Worm (Caenorhabditis elegans): Measurements from ENCODE around the gene orc-1.
A peak's percentile ranks its signal among the peaks of the same experiment; 100 is the strongest.

orc-1 gene

DNA sequence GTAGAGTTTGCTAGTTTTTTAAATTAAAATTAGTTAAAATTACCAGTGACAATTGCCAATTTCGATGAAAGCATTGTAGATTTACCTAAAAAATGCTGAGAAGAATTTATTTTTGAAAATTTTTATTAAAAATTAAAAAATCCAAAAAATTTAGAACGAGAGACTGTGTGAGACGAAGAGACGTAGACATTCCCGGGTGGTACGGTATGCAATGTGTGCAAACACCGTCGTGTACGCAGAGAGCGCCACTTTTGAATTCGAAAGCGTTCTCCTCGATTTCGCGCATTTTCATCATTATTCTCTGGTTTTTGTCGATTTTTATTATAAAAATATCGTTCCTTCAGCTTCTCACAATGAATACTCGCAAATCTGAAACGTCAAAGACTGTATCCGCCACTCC lies at the start of gene orc-1, which contains the start of gene dhs-11:
orc-1 (plus strand) TSS at position 349 of the 400 bp plus-strand sequence.
dhs-11 (minus strand) TSS at position 85 of the 400 bp plus-strand sequence.
- no peak for TF ChIP-seq nhr-77 (tag; optimal IDR thresholded peaks at IDR 0.05)
- TF ChIP-seq mxl-3 (GFP tag; optimal IDR thresholded peaks at IDR 0.05): no peak
- peak; percentile 32 for TF ChIP-seq unc-130 (GFP tag; optimal IDR thresholded peaks at IDR 0.05)
- peak; percentile 69 to 99 for TF ChIP-seq lsy-2 (tag; optimal IDR thresholded peaks at IDR 0.05)
- no peak for TF ChIP-seq T20F7.1 (GFP tag; optimal IDR thresholded peaks at IDR 0.05)
- no peak for TF ChIP-seq nhr-11 (tag; optimal IDR thresholded peaks at IDR 0.05)
- peak; percentile 9 for TF ChIP-seq nhr-28 (tag; optimal IDR thresholded peaks at IDR 0.05)
- TF ChIP-seq nhr-6 (tag; optimal IDR thresholded peaks at IDR 0.05): peak; percentile 47
- no peak for TF ChIP-seq lim-7 (GFP tag; IDR thresholded peaks at IDR 0.05)
- no peak for TF ChIP-seq zip-2 (tag; optimal IDR thresholded peaks at IDR 0.05)
- peak; percentile 89 for TF ChIP-seq dpl-1 (GFP tag; optimal IDR thresholded peaks at IDR 0.05)
- peak; percentile 12 for TF ChIP-seq hlh-30 (tag; optimal IDR thresholded peaks at IDR 0.05; ENCODE audit: insufficient read depth)
- no peak for TF ChIP-seq daf-8 (GFP tag; IDR thresholded peaks at IDR 0.05)
- no peak for TF ChIP-seq nhr-41 (GFP tag; IDR thresholded peaks at IDR 0.05)
- TF ChIP-seq hmg-1.1 (GFP tag; IDR thresholded peaks at IDR 0.05): 0 out of 2 replicates have a peak, but pooled peaks have one; percentile 48
- TF ChIP-seq daf-16 (GFP tag; optimal IDR thresholded peaks at IDR 0.05): no peak
- TF ChIP-seq daf-16 (tag; optimal IDR thresholded peaks at IDR 0.05): peak; percentile 30
- TF ChIP-seq aha-1 (tag): peak; percentile 67
- no peak for TF ChIP-seq T26A8.4 (GFP tag; IDR thresholded peaks at IDR 0.05)
- TF ChIP-seq mes-2 (tag; optimal IDR thresholded peaks at IDR 0.05; ENCODE audit: poor library complexity, severe bottlenecking): peak; percentile 68
- peak; percentile 56 for TF ChIP-seq dve-1 (tag; optimal IDR thresholded peaks at IDR 0.05; ENCODE audit: insufficient read depth)
- TF ChIP-seq lin-38 (GFP tag; IDR thresholded peaks at IDR 0.05): peak; percentile 69
- TF ChIP-seq mep-1 (tag; optimal IDR thresholded peaks at IDR 0.05): peak; percentile 26

DNA sequence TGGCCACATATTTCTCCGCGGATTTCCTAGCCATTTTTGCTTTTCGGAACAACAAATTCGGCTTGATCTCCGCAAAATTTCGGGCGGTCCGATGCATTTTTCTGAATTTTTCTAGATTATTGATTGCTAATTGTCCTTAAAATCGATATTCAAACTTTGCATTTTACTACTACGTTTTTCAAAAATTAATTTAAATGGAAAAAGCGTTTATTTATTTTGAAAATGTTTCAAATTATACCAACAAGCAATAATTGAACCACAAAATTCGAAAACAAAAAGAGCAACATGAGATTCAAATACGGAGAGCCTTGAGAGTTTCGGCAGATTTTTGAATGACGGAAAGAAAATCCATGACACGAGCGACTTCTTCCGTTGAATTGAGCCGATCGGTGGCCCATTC lies 47.9 kb upstream of the orc-1 start, which contains the start of gene Y45F3A.9:
Y45F3A.9 (minus strand) TSS at position 101 of the 400 bp plus-strand sequence.
- TF ChIP-seq aha-1 (tag) (peak; percentile 31), ama-1 (optimal IDR thresholded peaks at IDR 0.05) (peak; percentile 37), nhr-10 (tag; optimal IDR thresholded peaks at IDR 0.05) (no peak), F49E8.2 (tag; optimal IDR thresholded peaks at IDR 0.05; ENCODE audit: borderline replicate concordance) (no peak), pha-4 (GFP tag; IDR thresholded peaks at IDR 0.05) (no peak), pha-4 (tag; optimal IDR thresholded peaks at IDR 0.05) (no peak)

DNA sequence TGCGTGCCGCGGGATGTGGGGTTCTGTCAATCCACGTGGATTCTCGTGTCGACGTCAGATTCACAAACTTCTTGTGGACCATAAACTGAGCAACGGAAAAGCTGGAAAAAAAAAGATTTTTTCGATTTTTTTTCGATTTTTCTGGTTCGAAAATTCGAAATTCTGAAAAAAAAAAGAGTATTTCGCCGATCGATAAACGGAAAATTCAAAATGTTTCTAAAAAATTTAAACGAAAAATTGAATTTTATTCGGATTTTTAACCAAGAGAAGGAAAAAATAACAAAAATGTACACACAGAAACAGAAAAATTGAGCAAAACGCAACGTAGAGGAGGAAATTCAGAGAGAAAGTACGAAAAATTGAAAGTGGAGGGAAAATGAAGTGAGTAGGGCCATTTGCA lies 46.5 kb upstream of the orc-1 start, which contains the start of gene Y39A1A.3:
Y39A1A.3 (minus strand) TSS at position 101 of the 400 bp plus-strand sequence.
- TF ChIP-seq snpc-1.2 (GFP tag; IDR thresholded peaks at IDR 0.05): no peak
- TF ChIP-seq egl-43 (GFP tag; IDR thresholded peaks at IDR 0.05): no peak
- TF ChIP-seq arid-1 (GFP tag; conservative IDR thresholded peaks at IDR 0.05): no peak
- TF ChIP-seq ama-1 (optimal IDR thresholded peaks at IDR 0.05): peak; percentile 53
- TF ChIP-seq lin-13 (GFP tag; optimal IDR thresholded peaks at IDR 0.05): no peak
- no peak for TF ChIP-seq hlh-30 (tag; optimal IDR thresholded peaks at IDR 0.05; ENCODE audit: insufficient read depth)
- no peak for TF ChIP-seq vab-7 (GFP tag; IDR thresholded peaks at IDR 0.05)
- peak; percentile 6 for TF ChIP-seq mep-1 (tag; optimal IDR thresholded peaks at IDR 0.05)
- TF ChIP-seq ZK337.2 (GFP tag; IDR thresholded peaks at IDR 0.05): no peak
- no peak for TF ChIP-seq sdz-12 (GFP tag; optimal IDR thresholded peaks at IDR 0.05)
- no peak for TF ChIP-seq daf-8 (GFP tag; IDR thresholded peaks at IDR 0.05)
- no peak for TF ChIP-seq unc-130 (GFP tag; optimal IDR thresholded peaks at IDR 0.05)
- no peak for TF ChIP-seq unc-62 (GFP tag; optimal IDR thresholded peaks at IDR 0.05 in 1 of 2)
- no peak for TF ChIP-seq unc-62 (tag; optimal IDR thresholded peaks at IDR 0.05)

DNA sequence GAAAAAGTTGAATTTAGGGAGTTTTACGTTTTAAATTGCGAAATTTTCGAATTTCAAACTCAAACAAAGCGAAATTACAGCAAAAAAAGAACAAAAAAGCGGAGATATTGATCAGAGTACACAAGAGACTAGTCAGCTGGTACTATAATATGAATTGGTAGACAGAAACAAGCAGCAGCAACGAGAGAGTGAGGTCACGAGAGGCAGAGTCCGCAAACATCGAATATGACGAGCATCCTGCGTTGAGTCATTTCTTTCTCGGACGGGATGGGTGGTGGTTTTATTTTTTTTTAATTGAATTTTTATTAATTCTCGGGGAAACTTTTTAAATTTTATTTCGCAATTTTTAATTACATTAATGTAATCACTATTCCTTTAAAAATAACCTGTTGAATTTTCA lies 43.2 kb upstream of the orc-1 start:
- no peak for TF ChIP-seq sdz-12 (GFP tag; optimal IDR thresholded peaks at IDR 0.05)
- TF ChIP-seq arid-1 (GFP tag; conservative IDR thresholded peaks at IDR 0.05): peak; percentile 55; the same call in 1 of the 2 replicates
- no peak for TF ChIP-seq fkh-10 (GFP tag; optimal IDR thresholded peaks at IDR 0.05)
- TF ChIP-seq hif-1 (tag; optimal IDR thresholded peaks at IDR 0.05): peak in 1 of 2 experiments; percentile 44
- TF ChIP-seq rbr-2 (tag; optimal IDR thresholded peaks at IDR 0.05): peak; percentile 54
- TF ChIP-seq egl-43 (GFP tag; IDR thresholded peaks at IDR 0.05): no peak
- TF ChIP-seq saeg-2 (GFP tag; IDR thresholded peaks at IDR 0.05): no peak
- TF ChIP-seq tra-1 (GFP tag; IDR thresholded peaks at IDR 0.05): no peak
- TF ChIP-seq snpc-1.2 (GFP tag; IDR thresholded peaks at IDR 0.05): no peak
- peak; percentile 84 for TF ChIP-seq nhr-6 (tag; optimal IDR thresholded peaks at IDR 0.05)
- TF ChIP-seq vab-7 (GFP tag; IDR thresholded peaks at IDR 0.05): no peak
- peak in 1 of 2 experiments; percentile 81 for TF ChIP-seq lsy-2 (tag; optimal IDR thresholded peaks at IDR 0.05)
- TF ChIP-seq jun-1 (tag; optimal IDR thresholded peaks at IDR 0.05): no peak
- TF ChIP-seq zfp-3 (GFP tag; conservative IDR thresholded peaks at IDR 0.05): no peak
- no peak for TF ChIP-seq unc-39 (tag; optimal IDR thresholded peaks at IDR 0.05)
- peak; percentile 52; the same call in 1 of the 2 replicates for TF ChIP-seq dmd-6 (GFP tag; IDR thresholded peaks at IDR 0.05)
- peak; percentile 78 for TF ChIP-seq mes-2 (tag; optimal IDR thresholded peaks at IDR 0.05; ENCODE audit: poor library complexity, severe bottlenecking)
- TF ChIP-seq dve-1 (tag; optimal IDR thresholded peaks at IDR 0.05; ENCODE audit: insufficient read depth): peak; percentile 80
